Fruit fly (Drosophila melanogaster) whole organism, wandering third instar larva: ENCODE results near the gene CG11555.

Source experiments
- Abd-B ChIP-seq: fragments of >200 bp; optimal IDR thresholded peaks from 2 replicates; lab custom pipeline; 2017; ENCODE audit warnings: missing biosample characterization, missing genetic modification characterization
- CG9705 ChIP-seq: fragments of 200-800 bp; sonication (Bioruptor generic); optimal IDR thresholded peaks from 2 replicates; lab custom pipeline; 2018; ENCODE audit warnings: missing biosample characterization, mild to moderate bottlenecking, missing genetic modification characterization
- CrebA ChIP-seq: fragments of 200-800 bp; sonication (Bioruptor generic); optimal IDR thresholded peaks from 2 replicates; lab custom pipeline; 2016; ENCODE audit warnings: missing biosample characterization, mild to moderate bottlenecking, missing genetic modification characterization, borderline replicate concordance
- Dfd ChIP-seq: fragments of >200 bp; optimal IDR thresholded peaks from 2 replicates; lab custom pipeline; 2017; ENCODE audit warnings: missing biosample characterization, missing genetic modification characterization
- Dif ChIP-seq: fragments of 200-275, 200-300 bp; sonication (Bioruptor generic); optimal IDR thresholded peaks from 2 replicates; lab custom pipeline; 2018; ENCODE audit warnings: missing biosample characterization, missing genetic modification characterization; ENCODE audit not compliant: partially characterized antibody
- GATAd ChIP-seq: sonication (Bioruptor generic); optimal IDR thresholded peaks from 2 replicates; lab custom pipeline; 2016; ENCODE audit warnings: missing biosample characterization, missing genetic modification characterization
- Hnf4 ChIP-seq: fragments of 200-800 bp; sonication (Bioruptor generic); optimal IDR thresholded peaks from 2 replicates; lab custom pipeline; 2016; ENCODE audit warnings: missing biosample characterization, mild to moderate bottlenecking, missing genetic modification characterization
- Hr78 ChIP-seq: fragments of >200 bp; optimal IDR thresholded peaks from 2 replicates; lab custom pipeline; 2017; ENCODE audit warnings: missing biosample characterization, missing genetic modification characterization
- Hr83 ChIP-seq: fragments of 200-300 bp; sonication (Bioruptor generic); optimal IDR thresholded peaks from 2 replicates; lab custom pipeline; 2016; ENCODE audit warnings: missing biosample characterization, mild to moderate bottlenecking, missing genetic modification characterization, moderate library complexity; ENCODE audit not compliant: poor library complexity, severe bottlenecking
- Jra ChIP-seq: sonication (Bioruptor generic); optimal IDR thresholded peaks from 2 replicates; lab custom pipeline; 2016; ENCODE audit warnings: missing biosample characterization, missing genetic modification characterization
- Mio ChIP-seq: sonication (Bioruptor generic); optimal IDR thresholded peaks from 2 replicates; lab custom pipeline; 2016; ENCODE audit warnings: missing biosample characterization, missing genetic modification characterization
- Myc ChIP-seq: fragments of >200 bp; optimal IDR thresholded peaks from 2 replicates; lab custom pipeline; 2017
- N ChIP-seq: fragments of >200 bp; optimal IDR thresholded peaks from 2 replicates; lab custom pipeline; 2018; ENCODE audit warnings: missing biosample characterization, missing external identifiers, missing genetic modification characterization
- Rel ChIP-seq, 2 experiments: fragments of 200-800 bp; sonication (Bioruptor generic) in 1 of 2; optimal IDR thresholded peaks; 2 replicates in 1 of 2; 3 replicates in 1 of 2; lab custom pipeline; 2016 to 2019; ENCODE audit warnings: mild to moderate bottlenecking in 2 of 2, missing biosample characterization in 2 of 2, missing genetic modification characterization in 2 of 2, moderate library complexity in 1 of 2
- Sp1 ChIP-seq: fragments of 200-800 bp; sonication (Bioruptor generic); optimal IDR thresholded peaks from 3 replicates; lab custom pipeline; 2019; ENCODE audit warnings: missing biosample characterization, mild to moderate bottlenecking, missing genetic modification characterization, moderate library complexity
- Vsx2 ChIP-seq: fragments of 200-300, 225-300 bp; sonication (Bioruptor generic); optimal IDR thresholded peaks from 2 replicates; lab custom pipeline; 2018; ENCODE audit warnings: missing biosample characterization, missing genetic modification characterization; ENCODE audit not compliant: partially characterized antibody
- br ChIP-seq: fragments of 200-800 bp; sonication (Bioruptor generic); optimal IDR thresholded peaks from 2 replicates; lab custom pipeline; 2016; ENCODE audit warnings: missing biosample characterization, missing genetic modification characterization
- dl ChIP-seq, 2 experiments: fragments of 175-275, 200-275 bp in 1 of 2; fragments of 200-275 bp in 1 of 2; sonication (Bioruptor generic); optimal IDR thresholded peaks; lab custom pipeline; 2018; ENCODE audit warnings: mild to moderate bottlenecking in 2 of 2, missing biosample characterization in 2 of 2, missing genetic modification characterization in 2 of 2, moderate library complexity in 2 of 2; ENCODE audit not compliant: partially characterized antibody in 2 of 2, insufficient read depth in 1 of 2
- dmrt93B ChIP-seq: fragments of 200-800 bp; sonication (Bioruptor generic); optimal IDR thresholded peaks from 2 replicates; lab custom pipeline; 2018; ENCODE audit warnings: missing biosample characterization, mild to moderate bottlenecking, missing genetic modification characterization
- dsf ChIP-seq: sonication (Bioruptor generic); optimal IDR thresholded peaks from 2 replicates; lab custom pipeline; 2016; ENCODE audit warnings: missing biosample characterization, missing genetic modification characterization, borderline replicate concordance
- ey ChIP-seq: fragments of 200-800 bp; sonication (Bioruptor generic); optimal IDR thresholded peaks from 2 replicates; lab custom pipeline; 2016; ENCODE audit warnings: missing biosample characterization, missing genetic modification characterization
- foxo ChIP-seq, 2 experiments: fragments of 200-800 bp; sonication (Bioruptor generic); optimal IDR thresholded peaks; 2 replicates in 1 of 2; 3 replicates in 1 of 2; lab custom pipeline; 2016 to 2017; ENCODE audit warnings: missing biosample characterization in 2 of 2, missing genetic modification characterization in 2 of 2
- fru ChIP-seq: fragments of 200-800 bp; sonication (Bioruptor generic); optimal IDR thresholded peaks from 3 replicates; lab custom pipeline; 2016; ENCODE audit warnings: missing biosample characterization, mild to moderate bottlenecking, missing genetic modification characterization
- h ChIP-seq: fragments of 200-800 bp; sonication (Bioruptor generic); optimal IDR thresholded peaks from 3 replicates; lab custom pipeline; 2016; ENCODE audit warnings: missing biosample characterization, mild to moderate bottlenecking, missing genetic modification characterization
- jim ChIP-seq: fragments of 175-275, 200-325 bp; sonication (Bioruptor generic); optimal IDR thresholded peaks from 2 replicates; lab custom pipeline; 2016; ENCODE audit warnings: missing biosample characterization, mild to moderate bottlenecking, missing genetic modification characterization
- lola ChIP-seq: fragments of >200 bp; optimal IDR thresholded peaks from 2 replicates; lab custom pipeline; 2017; ENCODE audit warnings: missing biosample characterization, missing genetic modification characterization
- pan ChIP-seq: fragments of >200 bp; optimal IDR thresholded peaks from 2 replicates; lab custom pipeline; 2017
- psq ChIP-seq: fragments of 200-800 bp; sonication (Bioruptor generic); optimal IDR thresholded peaks from 3 replicates; lab custom pipeline; 2017; ENCODE audit warnings: missing biosample characterization, mild to moderate bottlenecking, missing genetic modification characterization, moderate library complexity
- rgr ChIP-seq: fragments of 200-800 bp; sonication (Bioruptor generic); optimal IDR thresholded peaks from 3 replicates; lab custom pipeline; 2016; ENCODE audit warnings: missing biosample characterization, mild to moderate bottlenecking, missing genetic modification characterization
- sage ChIP-seq: fragments of 200-800 bp; sonication (Bioruptor generic); optimal IDR thresholded peaks from 2 replicates; lab custom pipeline; 2016; ENCODE audit warnings: missing biosample characterization, mild to moderate bottlenecking, missing genetic modification characterization
- sv ChIP-seq: fragments of 200-800 bp; sonication (Bioruptor generic); optimal IDR thresholded peaks from 3 replicates; lab custom pipeline; 2016; ENCODE audit warnings: missing biosample characterization, missing genetic modification characterization
- tai ChIP-seq: sonication (Bioruptor generic); optimal IDR thresholded peaks from 2 replicates; lab custom pipeline; 2016; ENCODE audit warnings: missing biosample characterization, missing genetic modification characterization
- usp ChIP-seq: fragments of >200 bp; optimal IDR thresholded peaks from 2 replicates; lab custom pipeline; 2017; ENCODE audit warnings: missing biosample characterization, missing genetic modification characterization
- woc ChIP-seq: sonication (Bioruptor generic); optimal IDR thresholded peaks from 2 replicates; lab custom pipeline; 2016; ENCODE audit warnings: missing biosample characterization, mild to moderate bottlenecking, missing genetic modification characterization

The CG11555 gene

dm6 chr2L:299038-299437 is 25.4 kb downstream of the CG11555 start:
- TF ChIP-seq woc (no peak), Jra (GFP tag; lab: Kevin White, UChicago) (no peak)

dm6 chr2L:300006-300405 is 26.4 kb downstream of the CG11555 start:
- TF ChIP-seq foxo (GFP tag; optimal IDR thresholded peaks at IDR 0.05; lab: Kevin White, UChicago) (no peak), CrebA (GFP tag; lab: Kevin White, UChicago) (no peak), pan (no peak), rgr (no peak), Mio (GFP tag; lab: Kevin White, UChicago) (no peak), Sp1 (no peak), h (no peak), Hr78 (GFP tag; lab: Kevin White, UChicago) (no peak), dl (GFP tag; optimal IDR thresholded peaks at IDR 0.05; lab: Kevin White, UChicago; ENCODE audit: insufficient read depth in 1 of 2, partially characterized antibody in 2 of 2) (no peak), CG9705 (no peak), sage (GFP tag; lab: Kevin White, UChicago) (no peak), lola (GFP tag; lab: Kevin White, UChicago) (no peak), psq (GFP tag; lab: Kevin White, UChicago) (no peak), usp (GFP tag; lab: Kevin White, UChicago) (no peak), dsf (no peak), Hnf4 (no peak), Rel (GFP tag; optimal IDR thresholded peaks at IDR 0.05; lab: Kevin White, UChicago) (no peak), Rel (tag; optimal IDR thresholded peaks at IDR 0.05; lab: Kevin White, UChicago) (no peak)

- TF ChIP-seq foxo (GFP tag; optimal IDR thresholded peaks at IDR 0.05; lab: Kevin White, UChicago) (no peak), usp (GFP tag; lab: Kevin White, UChicago) (no peak), pan (no peak), CrebA (GFP tag; lab: Kevin White, UChicago) (no peak), Mio (GFP tag; lab: Kevin White, UChicago) (no peak), woc (no peak), Vsx2 (no peak), dsf (no peak), CG9705 (no peak), dl (GFP tag; optimal IDR thresholded peaks at IDR 0.05; lab: Kevin White, UChicago; ENCODE audit: insufficient read depth in 1 of 2, partially characterized antibody in 2 of 2) (no peak), dmrt93B (GFP tag; lab: Kevin White, UChicago) (no peak), Dif (GFP tag; lab: Kevin White, UChicago) (no peak), Hr78 (GFP tag; lab: Kevin White, UChicago) (no peak), psq (GFP tag; lab: Kevin White, UChicago) (no peak), Rel (GFP tag; optimal IDR thresholded peaks at IDR 0.05; lab: Kevin White, UChicago) (no peak), Rel (tag; optimal IDR thresholded peaks at IDR 0.05; lab: Kevin White, UChicago) (peak; percentile 61), Hnf4 (no peak), fru (GFP tag; lab: Kevin White, UChicago) (no peak), br (GFP tag; lab: Kevin White, UChicago) (peak; percentile 56), N (GFP tag; lab: Kevin White, UChicago) (no peak), Abd-B (GFP tag; lab: Kevin White, UChicago) (no peak), GATAd (no peak), sage (GFP tag; lab: Kevin White, UChicago) (no peak), Dfd (no peak), sv (GFP tag; lab: Kevin White, UChicago) (no peak), ey (GFP tag; lab: Kevin White, UChicago) (no peak), lola (GFP tag; lab: Kevin White, UChicago) (no peak), Myc (lab: Kevin White, UChicago) (no peak), h (peak; percentile 70), Jra (GFP tag; lab: Kevin White, UChicago) (no peak), jim (GFP tag; lab: Kevin White, UChicago) (no peak), Hr83 (GFP tag; lab: Kevin White, UChicago) (peak; percentile 57), tai (GFP tag; lab: Kevin White, UChicago) (no peak)
These were observed 27.5 kb downstream of the CG11555 start for dm6 chr2L:300877-301706.
